Fruit fly (Drosophila melanogaster): ENCODE measurements around the gene CG12170.

CG12170 gene

DNA sequence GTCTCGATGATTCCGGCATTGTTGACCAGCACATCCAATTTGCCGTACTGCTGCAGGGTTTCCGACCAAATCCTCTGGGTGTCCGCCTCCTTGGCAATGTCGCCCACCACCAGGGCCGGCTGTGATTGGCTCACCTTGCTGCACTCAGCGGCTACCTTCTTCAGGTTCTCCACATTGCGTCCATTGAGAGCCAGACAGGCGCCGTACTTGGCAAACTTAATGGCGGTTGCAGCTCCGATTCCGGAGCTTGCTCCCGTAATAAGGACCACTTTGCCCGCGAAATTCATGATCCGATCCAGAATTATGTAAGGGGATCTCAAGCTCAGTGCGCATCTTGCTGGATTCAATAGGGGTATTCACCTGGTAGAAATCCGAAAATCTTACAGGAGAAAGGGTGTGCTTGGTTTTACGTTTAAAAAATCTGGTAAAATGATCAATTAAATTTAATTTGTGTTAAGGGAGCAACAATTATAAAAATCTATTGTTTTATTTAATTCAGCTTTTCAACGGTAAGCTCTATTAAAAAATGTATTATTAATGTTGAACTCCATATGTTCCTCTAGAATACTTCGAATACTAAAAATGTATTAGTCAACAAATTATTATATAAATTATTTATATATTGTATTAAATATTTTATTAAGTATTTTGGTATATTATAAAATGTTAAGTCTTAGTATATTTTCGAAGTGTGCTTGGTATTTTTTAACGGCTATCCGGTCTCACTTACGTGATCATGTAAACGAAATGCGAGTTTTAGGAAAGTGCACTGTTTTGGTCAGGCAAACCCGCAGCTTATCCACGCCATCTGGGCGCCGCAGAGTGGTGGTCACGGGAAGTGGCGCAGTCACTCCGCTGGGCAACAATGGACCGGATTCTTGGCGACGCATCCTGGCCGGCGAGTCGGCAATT is at the start of gene CG12170, which contains the start of gene CG31548 (continued):
- peak; percentile 14 for TF ChIP-seq CG8089 (GFP tag; optimal IDR thresholded peaks at IDR 0.05)
- TF ChIP-seq Hand (GFP tag; optimal IDR thresholded peaks at IDR 0.05): no peak
- TF ChIP-seq dysf (GFP tag; IDR thresholded peaks at IDR 0.05): no peak
- no peak for TF ChIP-seq oc (tag; optimal IDR thresholded peaks at IDR 0.05)
- TF ChIP-seq CG10321 (GFP tag; IDR thresholded peaks at IDR 0.05): no peak
- no peak for TF ChIP-seq CG6854 (GFP tag; optimal IDR thresholded peaks at IDR 0.05)
- TF ChIP-seq Poxn (GFP tag; IDR thresholded peaks at IDR 0.05): no peak
- TF ChIP-seq Meics (GFP tag; optimal IDR thresholded peaks at IDR 0.05): no peak
- TF ChIP-seq Ets65A (GFP tag): no peak
- no peak for TF ChIP-seq CG7745 (tag; optimal IDR thresholded peaks at IDR 0.05)
- TF ChIP-seq CG2202 (tag; optimal IDR thresholded peaks at IDR 0.05): no peak
- TF ChIP-seq Jarid2 (GFP tag; optimal IDR thresholded peaks at IDR 0.05): no peak
- no peak for TF ChIP-seq wor (GFP tag; IDR thresholded peaks at IDR 0.05)
- TF ChIP-seq CG12236 (GFP tag; optimal IDR thresholded peaks at IDR 0.05): no peak
- TF ChIP-seq Dref (GFP tag; IDR thresholded peaks at IDR 0.05): no peak
- no peak for TF ChIP-seq fu2 (GFP tag; optimal IDR thresholded peaks at IDR 0.05)
- TF ChIP-seq gt (GFP tag; IDR thresholded peaks at IDR 0.05): no peak
- 0 out of 3 replicates have a peak, but pooled peaks have one; percentile 43 for TF ChIP-seq zfh1 (GFP tag; IDR thresholded peaks at IDR 0.05)
- TF ChIP-seq CG12299 (tag; optimal IDR thresholded peaks at IDR 0.05): no peak
- TF ChIP-seq GATAe (GFP tag; conservative IDR thresholded peaks at IDR 0.05): no peak
- TF ChIP-seq Elba2 (GFP tag; optimal IDR thresholded peaks at IDR 0.05): no peak
- TF ChIP-seq Atf3 (GFP tag; optimal IDR thresholded peaks at IDR 0.05): no peak
- no peak for TF ChIP-seq dati (GFP tag; IDR thresholded peaks at IDR 0.05)
- TF ChIP-seq slou (GFP tag; optimal IDR thresholded peaks at IDR 0.05): no peak
- peak; percentile 29; the same call in 1 of the 2 replicates for TF ChIP-seq ap (GFP tag; IDR thresholded peaks at IDR 0.05)
- TF ChIP-seq CG7839 (tag; optimal IDR thresholded peaks at IDR 0.05): no peak
- no peak for TF ChIP-seq NfI (GFP tag; optimal IDR thresholded peaks at IDR 0.05)
- TF ChIP-seq tap (tag; optimal IDR thresholded peaks at IDR 0.05): peak; percentile 54
- no peak for TF ChIP-seq BEAF-32 (GFP tag; optimal IDR thresholded peaks at IDR 0.05)
- no peak for TF ChIP-seq tll (GFP tag; optimal IDR thresholded peaks at IDR 0.05)
- TF ChIP-seq fd96Cb (tag; optimal IDR thresholded peaks at IDR 0.05): peak; percentile 35
- no peak for TF ChIP-seq Gsc (GFP tag; IDR thresholded peaks at IDR 0.05)
- TF ChIP-seq insv (GFP tag; optimal IDR thresholded peaks at IDR 0.05): no peak
- TF ChIP-seq en (GFP tag; optimal IDR thresholded peaks at IDR 0.05): no peak
- peak; percentile 33 for TF ChIP-seq ind (GFP tag; optimal IDR thresholded peaks at IDR 0.05)
- TF ChIP-seq croc (GFP tag; conservative IDR thresholded peaks at IDR 0.05): no peak
- TF ChIP-seq C15 (GFP tag; IDR thresholded peaks at IDR 0.05): no peak
- no peak for TF ChIP-seq D (optimal IDR thresholded peaks at IDR 0.05)
- no peak for TF ChIP-seq D (GFP tag; optimal IDR thresholded peaks at IDR 0.05)
- TF ChIP-seq Doc2 (GFP tag; IDR thresholded peaks at IDR 0.05): no peak
- no peak for TF ChIP-seq rib (GFP tag; IDR thresholded peaks at IDR 0.05)
- no peak for TF ChIP-seq hb (GFP tag; IDR thresholded peaks at IDR 0.05; ENCODE audit: partially characterized antibody)
- no peak for TF ChIP-seq kah (GFP tag; optimal IDR thresholded peaks at IDR 0.05)
- no peak for TF ChIP-seq dan (GFP tag; IDR thresholded peaks at IDR 0.05)
- TF ChIP-seq CG32772 (GFP tag; IDR thresholded peaks at IDR 0.05): no peak
- no peak for TF ChIP-seq Mes4 (GFP tag; optimal IDR thresholded peaks at IDR 0.05)
- TF ChIP-seq wek (GFP tag; optimal IDR thresholded peaks at IDR 0.05): peak; percentile 91
- no peak for TF ChIP-seq aop (GFP tag; IDR thresholded peaks at IDR 0.05)
- peak in 1 of 2 experiments; percentile 97 for TF ChIP-seq Pdp1 (GFP tag; optimal IDR thresholded peaks at IDR 0.05)
- TF ChIP-seq nmo (GFP tag; optimal IDR thresholded peaks at IDR 0.05): peak; percentile 56
